Fruit fly (Drosophila melanogaster) whole organism, embryonic: ENCODE results near the gene Cep164.

Experiments
- CG3847 ChIP-seq: fragments of 200-800 bp; sonication (Bioruptor generic); IDR thresholded peaks from 2 replicates; pipeline ENCODE4 v1.3.6; 2022; ENCODE audit warnings: missing biosample characterization, missing genetic modification characterization
- CG4707 ChIP-seq: fragments of 200-800 bp; sonication (Bioruptor generic); optimal IDR thresholded peaks from 2 replicates; lab custom pipeline; 2018; ENCODE audit warnings: missing biosample characterization, mild to moderate bottlenecking, missing genetic modification characterization, moderate library complexity
- NfI ChIP-seq: fragments of 200-800 bp; sonication (Bioruptor generic); optimal IDR thresholded peaks from 3 replicates; lab custom pipeline; 2018; ENCODE audit warnings: missing biosample characterization, mild to moderate bottlenecking, missing genetic modification characterization, moderate library complexity
- ci ChIP-seq: fragments of 200-800 bp; sonication (Bioruptor generic); IDR thresholded peaks from 3 replicates; pipeline ENCODE4 v1.3.6; 2022; ENCODE audit warnings: missing biosample characterization, missing genetic modification characterization

DNA sequence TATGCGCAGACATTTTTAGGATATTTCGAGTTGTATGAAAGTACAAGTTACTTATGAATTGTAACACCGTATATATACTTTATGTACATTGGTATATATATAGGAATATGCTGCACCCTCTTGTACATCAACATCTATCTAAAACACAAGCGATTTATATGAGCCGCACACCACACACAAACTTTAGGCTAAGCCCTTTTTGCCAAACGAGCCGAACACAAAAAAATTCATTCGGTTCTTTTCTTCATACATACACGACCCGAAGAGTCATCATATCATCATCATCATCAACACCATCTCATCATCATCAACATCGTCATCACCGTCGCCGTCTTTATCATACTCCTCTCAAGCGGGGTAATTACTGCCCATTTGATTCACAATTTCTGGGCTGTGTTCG lies 22.3 kb upstream of the Cep164 start:
- no peak for TF ChIP-seq CG3847 (GFP tag; lab: Robert Waterston, UW)
- no peak for TF ChIP-seq NfI (GFP tag; lab: Kevin White, UChicago)
- no peak for TF ChIP-seq CG4707 (GFP tag; lab: Kevin White, UChicago)
- TF ChIP-seq ci (GFP tag; lab: Robert Waterston, UW) = no peak
